Fruit fly (Drosophila melanogaster) whole organism, pupa: Measurements from ENCODE around the gene beta'COP.

ENCODE experiments used
- CG10348 ChIP-seq: fragments of 200-800 bp; sonication (Bioruptor generic); IDR thresholded peaks from 2 replicates; pipeline ENCODE4 v1.3.6; 2022; ENCODE audit warnings: missing biosample characterization, missing genetic modification characterization
- CG12605 ChIP-seq: fragments of 200-800 bp; sonication (Bioruptor generic); IDR thresholded peaks from 2 replicates; pipeline ENCODE4 v1.3.6; 2022; ENCODE audit warnings: missing biosample characterization, missing genetic modification characterization
- CG13204 ChIP-seq: fragments of 200-800 bp; sonication (Bioruptor generic); optimal IDR thresholded peaks from 2 replicates; lab custom pipeline; 2018; ENCODE audit warnings: missing biosample characterization, mild to moderate bottlenecking, missing genetic modification characterization, moderate library complexity
- CG14655 ChIP-seq: fragments of 200-800 bp; sonication (Bioruptor generic); optimal IDR thresholded peaks from 3 replicates; lab custom pipeline; 2017; ENCODE audit warnings: mild to moderate bottlenecking, missing biosample characterization, missing genetic modification reagents, missing genetic modification characterization
- CG15710 ChIP-seq: fragments of 200-800 bp; sonication (Bioruptor generic); optimal IDR thresholded peaks from 2 replicates; lab custom pipeline; 2018; ENCODE audit warnings: missing biosample characterization, mild to moderate bottlenecking, missing genetic modification characterization, moderate library complexity
- CG17806 ChIP-seq: fragments of 200-800 bp; sonication (Bioruptor generic); optimal IDR thresholded peaks from 2 replicates; lab custom pipeline; 2018; ENCODE audit warnings: missing biosample characterization, mild to moderate bottlenecking, missing genetic modification characterization, moderate library complexity
- CG32121 ChIP-seq: fragments of 200-800 bp; sonication (Bioruptor generic); IDR thresholded peaks from 2 replicates; pipeline ENCODE4 v1.3.6; 2022; ENCODE audit warnings: missing biosample characterization, missing genetic modification characterization
- CG34367 ChIP-seq: fragments of 200-800 bp; sonication (Bioruptor generic); optimal IDR thresholded peaks from 2 replicates; lab custom pipeline; 2018; ENCODE audit warnings: missing biosample characterization, mild to moderate bottlenecking, missing genetic modification characterization
- CG4496 ChIP-seq: fragments of 200-800 bp; sonication (Bioruptor generic); IDR thresholded peaks from 3 replicates; pipeline ENCODE4 v1.3.6; 2022; ENCODE audit warnings: missing biosample characterization, missing genetic modification characterization
- CG8159 ChIP-seq: fragments of 200-800 bp; sonication (Bioruptor generic); optimal IDR thresholded peaks from 3 replicates; lab custom pipeline; 2018; ENCODE audit warnings: missing biosample characterization, mild to moderate bottlenecking, missing genetic modification characterization, moderate library complexity
- CG8301 ChIP-seq: fragments of 200-800 bp; sonication (Bioruptor generic); optimal IDR thresholded peaks from 2 replicates; lab custom pipeline; 2018; ENCODE audit warnings: missing biosample characterization, mild to moderate bottlenecking, missing genetic modification characterization
- CG9948 ChIP-seq: fragments of 200-800 bp; sonication (Bioruptor generic); optimal IDR thresholded peaks from 2 replicates; lab custom pipeline; 2018; ENCODE audit warnings: missing biosample characterization, mild to moderate bottlenecking, missing genetic modification characterization, moderate library complexity
- D1 ChIP-seq: fragments of 200-800 bp; sonication (Bioruptor generic); optimal IDR thresholded peaks from 2 replicates; lab custom pipeline; 2018; ENCODE audit warnings: missing biosample characterization, mild to moderate bottlenecking, missing genetic modification characterization, moderate library complexity
- EcR ChIP-seq: fragments of 200-800 bp; sonication (Bioruptor generic); optimal IDR thresholded peaks from 3 replicates; lab custom pipeline; 2019; ENCODE audit warnings: missing biosample characterization, missing genetic modification characterization, mild to moderate bottlenecking, moderate library complexity, missing genetic modification reagents
- Ets98B ChIP-seq: fragments of 200-800 bp; sonication (Bioruptor generic); IDR thresholded peaks from 2 replicates; pipeline ENCODE4 v1.3.6; 2022; ENCODE audit warnings: missing biosample characterization, missing genetic modification characterization
- Pif1A ChIP-seq: fragments of 200-800 bp; sonication (Bioruptor generic); optimal IDR thresholded peaks from 3 replicates; lab custom pipeline; 2016; ENCODE audit warnings: missing biosample characterization, missing genetic modification characterization
- Pif1B ChIP-seq: fragments of 200-800 bp; sonication (Bioruptor generic); optimal IDR thresholded peaks from 3 replicates; lab custom pipeline; 2016; ENCODE audit warnings: missing biosample characterization, missing genetic modification characterization
- Snoo ChIP-seq: fragments of 200-800 bp; sonication (Bioruptor generic); optimal IDR thresholded peaks from 3 replicates; lab custom pipeline; 2017; ENCODE audit warnings: missing biosample characterization, mild to moderate bottlenecking, missing genetic modification characterization, inconsistent platforms
- fd96Ca ChIP-seq: fragments of 200-800 bp; sonication (Bioruptor generic); IDR thresholded peaks from 3 replicates; pipeline ENCODE4 v1.3.6; 2022; ENCODE audit warnings: missing biosample characterization, missing genetic modification characterization
- gl ChIP-seq: fragments of 200-800 bp; sonication (Bioruptor generic); optimal IDR thresholded peaks from 2 replicates; lab custom pipeline; 2018; ENCODE audit warnings: missing biosample characterization, mild to moderate bottlenecking, missing genetic modification characterization
- rn ChIP-seq: fragments of 200-800 bp; sonication (Bioruptor generic); IDR thresholded peaks from 2 replicates; pipeline ENCODE4 v1.3.6; 2022; ENCODE audit warnings: missing biosample characterization, missing genetic modification characterization

The beta'COP gene

dm6 chr2L:13368940-13369339 is 9.8 kb upstream of the beta'COP start, which contains the start of gene CG31855:
CG31855 (plus strand) TSS chr2L:13369204.
- TF ChIP-seq CG32121 (peak; percentile 59), fd96Ca (GFP tag; lab: Robert Waterston, UW) (no peak; the same call in 2 of the 3 replicates), CG10348 (GFP tag; lab: Robert Waterston, UW) (no peak), gl (peak; percentile 25), Pif1A (peak; percentile 84), CG15710 (peak; percentile 76), CG8159 (tag; lab: Kevin White, UChicago) (peak; percentile 66), EcR (GFP tag; lab: Kevin White, UChicago) (no peak), CG34367 (tag; lab: Kevin White, UChicago) (peak; percentile 59), Ets98B (GFP tag; lab: Robert Waterston, UW) (peak; percentile 83), CG14655 (GFP tag; lab: Kevin White, UChicago) (no peak), CG9948 (tag; lab: Kevin White, UChicago) (peak; percentile 39), CG12605 (GFP tag; lab: Robert Waterston, UW) (peak; percentile 63), D1 (tag; lab: Kevin White, UChicago) (peak; percentile 58), Snoo (tag; lab: Kevin White, UChicago) (peak; percentile 74), rn (peak; percentile 41; the same call in 1 of the 2 replicates), CG8301 (tag; lab: Kevin White, UChicago) (peak; percentile 65), Pif1B (GFP tag; lab: Kevin White, UChicago) (peak; percentile 71), CG17806 (peak; percentile 65), CG13204 (GFP tag; lab: Kevin White, UChicago) (no peak), CG4496 (GFP tag; lab: Robert Waterston, UW) (peak; percentile 58; the same call in 2 of the 3 replicates)

dm6 chr2L:13370762-13371161 is 7.9 kb upstream of the beta'COP start, which contains the start of gene ND-B22:
ND-B22 (minus strand) TSS chr2L:13371110.
- TF ChIP-seq CG8301 (tag; lab: Kevin White, UChicago) (no peak), CG10348 (GFP tag; lab: Robert Waterston, UW) (no peak), CG15710 (peak; percentile 17), Snoo (tag; lab: Kevin White, UChicago) (peak; percentile 38), CG4496 (GFP tag; lab: Robert Waterston, UW) (no peak)

- TF ChIP-seq CG15710 (peak; percentile 96), D1 (tag; lab: Kevin White, UChicago) (no peak), fd96Ca (GFP tag; lab: Robert Waterston, UW) (peak; percentile 93), CG12605 (GFP tag; lab: Robert Waterston, UW) (peak; percentile 59), CG32121 (peak; percentile 94), CG8301 (tag; lab: Kevin White, UChicago) (peak; percentile 93), CG13204 (GFP tag; lab: Kevin White, UChicago) (no peak), Pif1B (GFP tag; lab: Kevin White, UChicago) (peak; percentile 94), rn (peak; percentile 90), CG4496 (GFP tag; lab: Robert Waterston, UW) (peak; percentile 92), CG17806 (peak; percentile 93), Ets98B (GFP tag; lab: Robert Waterston, UW) (peak; percentile 90), CG10348 (GFP tag; lab: Robert Waterston, UW) (peak; percentile 90), CG9948 (tag; lab: Kevin White, UChicago) (peak; percentile 97), CG34367 (tag; lab: Kevin White, UChicago) (peak; percentile 92), EcR (GFP tag; lab: Kevin White, UChicago) (no peak), CG8159 (tag; lab: Kevin White, UChicago) (peak; percentile 96), Snoo (tag; lab: Kevin White, UChicago) (peak; percentile 96), Pif1A (no peak), gl (peak; percentile 80), CG14655 (GFP tag; lab: Kevin White, UChicago) (peak; percentile 97)
Measured at dm6 chr2L:13373435-13374242, 5.1 kb upstream of the beta'COP start, which contains the start of the genes Bdp1 and CG6565. Bdp1 (minus strand) TSS chr2L:13373890. CG6565 (plus strand) TSS chr2L:13374019.

dm6 chr2L:13376086-13376485 is 2.6 kb upstream of the beta'COP start:
- TF ChIP-seq gl (no peak), Pif1A (no peak), EcR (GFP tag; lab: Kevin White, UChicago) (no peak), Snoo (tag; lab: Kevin White, UChicago) (no peak), CG17806 (no peak)

dm6 chr2L:13382351-13383029 is 3.8 kb downstream of the beta'COP start, which contains the start of gene loqs:
loqs (plus strand) TSS chr2L:13382652.
- TF ChIP-seq CG17806 (no peak), CG4496 (GFP tag; lab: Robert Waterston, UW) (no peak), Pif1A (no peak), CG10348 (GFP tag; lab: Robert Waterston, UW) (no peak), CG8301 (tag; lab: Kevin White, UChicago) (no peak)
